Worm (Caenorhabditis elegans) whole organism, young adult: ENCODE results near the gene tbb-2.

Experiments used
- B0336.3 ChIP-seq: fragments of 200-800 bp; sonication (Bioruptor generic); IDR thresholded peaks from 2 replicates; pipeline ENCODE4 v1.3.6; 2022; ENCODE audit warnings: missing genetic modification characterization, missing compliant biosample characterization
- C17E4.6 ChIP-seq: fragments of 200-800 bp; sonication (Bioruptor generic); IDR thresholded peaks from 2 replicates; pipeline ENCODE4 v1.3.6; 2022; ENCODE audit warnings: missing genetic modification reagents, missing genetic modification characterization, missing compliant biosample characterization
- D2030.7 ChIP-seq: fragments of 200-800 bp; sonication (Bioruptor generic); IDR thresholded peaks from 2 replicates; pipeline ENCODE4 v1.3.6; 2022; ENCODE audit warnings: missing genetic modification reagents, missing genetic modification characterization, missing compliant biosample characterization
- F23B12.7 ChIP-seq: sonication (generic microtip); optimal IDR thresholded peaks from 2 replicates; lab custom pipeline; 2017; ENCODE audit warnings: missing genetic modification characterization, mild to moderate bottlenecking, missing compliant biosample characterization, antibody characterized with exemption, moderate library complexity; ENCODE audit not compliant: insufficient read depth
- F33H1.4 ChIP-seq: fragments of 200-800 bp; sonication (Bioruptor generic); IDR thresholded peaks from 2 replicates; pipeline ENCODE4 v1.3.6; 2022; ENCODE audit warnings: missing genetic modification reagents, missing genetic modification characterization, missing compliant biosample characterization
- T07F8.4 ChIP-seq: sonication (generic microtip); optimal IDR thresholded peaks from 2 replicates; lab custom pipeline; 2016; ENCODE audit warnings: mild to moderate bottlenecking, missing genetic modification characterization, moderate library complexity, missing compliant biosample characterization
- Y53F4B.3 ChIP-seq: fragments of 200-800 bp; sonication (Bioruptor generic); IDR thresholded peaks from 2 replicates; pipeline ENCODE4 v1.3.6; 2022; ENCODE audit warnings: missing genetic modification reagents, missing genetic modification characterization, missing compliant biosample characterization
- Y53G8AR.9 ChIP-seq: fragments of 200-800 bp; sonication (Bioruptor generic); conservative IDR thresholded peaks from 2 replicates; pipeline ENCODE4 v1.3.6; 2022; ENCODE audit warnings: missing genetic modification reagents, missing genetic modification characterization, missing compliant biosample characterization
- Y79H2A.3 ChIP-seq: fragments of 200-800 bp; sonication (Bioruptor generic); conservative IDR thresholded peaks from 2 replicates; pipeline ENCODE4 v1.3.6; 2022; ENCODE audit warnings: missing genetic modification reagents, missing genetic modification characterization, missing compliant biosample characterization
- Y95B8A.8 ChIP-seq: fragments of 200-800 bp; sonication (Bioruptor generic); IDR thresholded peaks from 2 replicates; pipeline ENCODE4 v1.3.6; 2022; ENCODE audit warnings: missing genetic modification reagents, missing genetic modification characterization, missing compliant biosample characterization
- athp-1 ChIP-seq: sonication (generic microtip); optimal IDR thresholded peaks from 2 replicates; lab custom pipeline; 2017; ENCODE audit warnings: mild to moderate bottlenecking, missing genetic modification characterization, missing compliant biosample characterization
- attf-3 ChIP-seq: fragments of 200-800 bp; sonication (Bioruptor generic); conservative IDR thresholded peaks from 2 replicates; pipeline ENCODE4 v1.3.6; 2022; ENCODE audit warnings: missing genetic modification reagents, missing genetic modification characterization, missing compliant biosample characterization
- attf-5 ChIP-seq: fragments of 200-800 bp; sonication (Bioruptor generic); optimal IDR thresholded peaks from 2 replicates; lab custom pipeline; 2018; ENCODE audit warnings: mild to moderate bottlenecking, missing genetic modification characterization, missing compliant biosample characterization
- bed-1 ChIP-seq: fragments of 200-800 bp; sonication (Bioruptor generic); IDR thresholded peaks from 2 replicates; pipeline ENCODE4 v1.3.6; 2022; ENCODE audit warnings: missing genetic modification reagents, missing genetic modification characterization, missing compliant biosample characterization
- cebp-1 ChIP-seq, 2 experiments: fragments of 200-800 bp in 1 of 2; sonication (Bioruptor generic) in 1 of 2; sonication (generic microtip) in 1 of 2; IDR thresholded peaks in 1 of 2; optimal IDR thresholded peaks in 1 of 2; 2 replicates each; pipeline versions ENCODE4 v1.3.6 to Lab custom; 2017 to 2022; ENCODE audit warnings: missing compliant biosample characterization in 2 of 2, missing genetic modification characterization in 2 of 2, mild to moderate bottlenecking in 1 of 2, missing genetic modification reagents in 1 of 2, moderate library complexity in 1 of 2
- ceh-58 ChIP-seq: fragments of 200-800 bp; sonication (Bioruptor generic); IDR thresholded peaks from 2 replicates; pipeline ENCODE4 v1.3.6; 2022; ENCODE audit warnings: missing genetic modification characterization, missing compliant biosample characterization
- chd-7 ChIP-seq: sonication (generic microtip); optimal IDR thresholded peaks from 2 replicates; lab custom pipeline; 2016; ENCODE audit warnings: mild to moderate bottlenecking, missing genetic modification characterization, moderate library complexity, missing compliant biosample characterization
- die-1 ChIP-seq: sonication (generic microtip); optimal IDR thresholded peaks from 2 replicates; lab custom pipeline; 2016; ENCODE audit warnings: missing genotype, mild to moderate bottlenecking, missing genetic modification characterization, missing compliant biosample characterization
- dpff-1 ChIP-seq: sonication (generic microtip); optimal IDR thresholded peaks from 2 replicates; lab custom pipeline; 2017; ENCODE audit warnings: mild to moderate bottlenecking, missing genetic modification characterization, missing compliant biosample characterization
- egl-44 ChIP-seq: fragments of 200-800 bp; sonication (Bioruptor generic); IDR thresholded peaks from 2 replicates; pipeline ENCODE4 v1.3.6; 2022; ENCODE audit warnings: missing genetic modification reagents, missing genetic modification characterization, missing compliant biosample characterization
- egrh-3 ChIP-seq: fragments of 200-800 bp; sonication (Bioruptor generic); IDR thresholded peaks from 2 replicates; pipeline ENCODE4 v1.3.6; 2022; ENCODE audit warnings: missing genetic modification reagents, missing genetic modification characterization, missing compliant biosample characterization
- fkh-3 ChIP-seq: sonication (generic microtip); optimal IDR thresholded peaks from 2 replicates; lab custom pipeline; 2016; ENCODE audit warnings: mild to moderate bottlenecking, missing genetic modification characterization, missing compliant biosample characterization
- gei-17 ChIP-seq: fragments of 200-800 bp; sonication (Bioruptor generic); optimal IDR thresholded peaks from 2 replicates; lab custom pipeline; 2018; ENCODE audit warnings: mild to moderate bottlenecking, missing genetic modification characterization, missing compliant biosample characterization
- lin-40 ChIP-seq: sonication (generic microtip); optimal IDR thresholded peaks from 2 replicates; lab custom pipeline; 2016; ENCODE audit warnings: missing genetic modification characterization, mild to moderate bottlenecking, missing compliant biosample characterization, missing genotype, missing genetic modification reagents
- lsl-1 ChIP-seq: fragments of 200-800 bp; sonication (Bioruptor generic); optimal IDR thresholded peaks from 2 replicates; lab custom pipeline; 2018; ENCODE audit warnings: mild to moderate bottlenecking, missing genetic modification characterization, moderate library complexity, missing compliant biosample characterization
- lsy-27 ChIP-seq: sonication (generic microtip); optimal IDR thresholded peaks from 2 replicates; lab custom pipeline; 2017; ENCODE audit warnings: missing genetic modification characterization, mild to moderate bottlenecking, missing compliant biosample characterization, antibody characterized with exemption, missing genotype, borderline replicate concordance; ENCODE audit not compliant: insufficient read depth
- madf-3 ChIP-seq: fragments of 200-800 bp; sonication (Bioruptor generic); IDR thresholded peaks from 2 replicates; pipeline ENCODE4 v1.3.6; 2022; ENCODE audit warnings: missing genetic modification reagents, missing genetic modification characterization, missing compliant biosample characterization
- mel-28 ChIP-seq: sonication (generic microtip); optimal IDR thresholded peaks from 2 replicates; lab custom pipeline; 2016; ENCODE audit warnings: borderline replicate concordance, mild to moderate bottlenecking, missing genetic modification characterization, missing compliant biosample characterization
- mxl-1 ChIP-seq: sonication (generic microtip); optimal IDR thresholded peaks from 2 replicates; lab custom pipeline; 2016; ENCODE audit warnings: missing genetic modification characterization, missing compliant biosample characterization
- nfya-2 ChIP-seq: fragments of 200-800 bp; sonication (Bioruptor generic); IDR thresholded peaks from 2 replicates; pipeline ENCODE4 v1.3.6; 2022; ENCODE audit warnings: missing genetic modification reagents, missing genetic modification characterization, missing compliant biosample characterization
- nhr-179 ChIP-seq: sonication (generic microtip); optimal IDR thresholded peaks from 2 replicates; lab custom pipeline; 2016; ENCODE audit warnings: mild to moderate bottlenecking, missing genetic modification characterization, missing compliant biosample characterization
- nhr-80 ChIP-seq: sonication (generic microtip); optimal IDR thresholded peaks from 2 replicates; lab custom pipeline; 2016; ENCODE audit warnings: missing genetic modification characterization, missing compliant biosample characterization
- pbrm-1 ChIP-seq: fragments of 200-800 bp; sonication (Bioruptor generic); IDR thresholded peaks from 2 replicates; pipeline ENCODE4 v1.3.6; 2022; ENCODE audit warnings: missing genetic modification reagents, missing genetic modification characterization, missing compliant biosample characterization
- pha-4 ChIP-seq: fragments of 150-350 bp; sonication (generic microtip); optimal IDR thresholded peaks from 2 replicates; lab custom pipeline; 2014; ENCODE audit warnings: missing biosample characterization, missing genetic modification reagents, missing genetic modification characterization
- repo-1 ChIP-seq: sonication (generic microtip); optimal IDR thresholded peaks from 2 replicates; lab custom pipeline; 2017; ENCODE audit warnings: mild to moderate bottlenecking, missing genetic modification characterization, missing compliant biosample characterization
- rpc-1 ChIP-seq, 2 experiments: fragments of 150-350 bp in 1 of 2; sonication (generic microtip) in 1 of 2; optimal IDR thresholded peaks; 2 replicates each; lab custom pipeline; 2014 to 2018; ENCODE audit warnings: missing biosample characterization in 1 of 2, missing genetic modification characterization in 1 of 2, missing genetic modification reagents in 1 of 2, missing genotype in 1 of 2
- sea-2 ChIP-seq: fragments of 200-800 bp; sonication (Bioruptor generic); IDR thresholded peaks from 2 replicates; pipeline ENCODE4 v1.3.6; 2022; ENCODE audit warnings: missing genetic modification characterization, missing compliant biosample characterization
- snpc-1.3 ChIP-seq: sonication (generic microtip); optimal IDR thresholded peaks from 2 replicates; lab custom pipeline; 2017; ENCODE audit warnings: missing genetic modification characterization, mild to moderate bottlenecking, missing compliant biosample characterization, antibody characterized with exemption, moderate library complexity, missing genotype, missing genetic modification reagents; ENCODE audit not compliant: insufficient read depth
- snpc-4 ChIP-seq, 5 experiments: fragments of 150-350 bp in 1 of 5; sonication (generic microtip) in 4 of 5; optimal IDR thresholded peaks; 2 replicates each; lab custom pipeline; 2014 to 2018; ENCODE audit warnings: missing genetic modification characterization in 5 of 5, missing biosample characterization in 3 of 5, antibody characterized with exemption in 2 of 5, mild to moderate bottlenecking in 2 of 5, missing compliant biosample characterization in 2 of 5, missing genotype in 2 of 5, moderate library complexity in 2 of 5, missing genetic modification reagents in 1 of 5
- sptf-2 ChIP-seq: fragments of 200-800 bp; sonication (Bioruptor generic); optimal IDR thresholded peaks from 2 replicates; lab custom pipeline; 2018; ENCODE audit warnings: mild to moderate bottlenecking, missing genetic modification characterization, missing compliant biosample characterization
- tlf-1 ChIP-seq: fragments of 200-800 bp; sonication (Bioruptor generic); optimal IDR thresholded peaks from 2 replicates; lab custom pipeline; 2018; ENCODE audit warnings: mild to moderate bottlenecking, missing genetic modification characterization, missing compliant biosample characterization
- unc-130 ChIP-seq: sonication (generic microtip); optimal IDR thresholded peaks from 2 replicates; lab custom pipeline; 2016; ENCODE audit warnings: missing genetic modification reagents, missing genetic modification characterization, missing compliant biosample characterization
- xnd-1 ChIP-seq: sonication (generic microtip); optimal IDR thresholded peaks from 2 replicates; lab custom pipeline; 2016; ENCODE audit warnings: missing genotype, missing genetic modification reagents, missing genetic modification characterization, missing compliant biosample characterization
- ztf-18 ChIP-seq: sonication (generic microtip); optimal IDR thresholded peaks from 2 replicates; lab custom pipeline; 2016; ENCODE audit warnings: missing genotype, mild to moderate bottlenecking, missing genetic modification characterization, missing compliant biosample characterization
- ztf-22 ChIP-seq: fragments of 200-800 bp; sonication (Bioruptor generic); optimal IDR thresholded peaks from 2 replicates; lab custom pipeline; 2018; ENCODE audit warnings: mild to moderate bottlenecking, missing genetic modification characterization, moderate library complexity, missing compliant biosample characterization
- ztf-25 ChIP-seq: fragments of 200-800 bp; sonication (Bioruptor generic); IDR thresholded peaks from 2 replicates; pipeline ENCODE4 v1.3.6; 2022; ENCODE audit warnings: missing genetic modification reagents, missing genetic modification characterization, missing compliant biosample characterization

The tbb-2 gene

DNA sequence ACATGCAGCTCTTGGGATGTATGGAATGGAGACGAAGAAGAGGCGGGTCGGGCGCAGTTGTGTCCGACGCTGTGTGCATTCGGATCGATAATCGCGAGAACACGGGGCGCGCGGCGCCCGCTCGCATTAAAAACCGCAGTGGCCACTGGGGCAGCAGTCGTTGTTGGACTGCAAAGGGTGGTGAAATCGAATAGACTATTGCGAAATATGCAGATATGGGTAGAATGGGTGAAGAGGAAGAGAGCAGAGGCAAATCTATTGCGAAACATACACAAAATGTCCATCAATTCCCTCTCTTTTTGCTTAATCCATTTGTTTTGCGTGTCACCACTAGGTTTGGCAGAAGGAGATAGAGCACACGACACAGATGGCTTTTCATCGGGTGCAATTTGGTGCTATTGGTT lies 670 bp upstream of the tbb-2 start (continued):
- TF ChIP-seq F23B12.7 (tag; lab: Kevin White, UChicago) (no peak), repo-1 (tag; lab: Kevin White, UChicago) (peak; percentile 8), madf-3 (GFP tag; lab: Robert Waterston, UW) (no peak), ceh-58 (GFP tag; lab: Robert Waterston, UW) (no peak), Y53F4B.3 (GFP tag; lab: Robert Waterston, UW) (no peak), D2030.7 (GFP tag; lab: Robert Waterston, UW) (no peak), unc-130 (no peak), egrh-3 (no peak), die-1 (tag; lab: Kevin White, UChicago) (no peak), lsy-27 (tag; lab: Kevin White, UChicago) (no peak), lsl-1 (GFP tag; lab: Kevin White, UChicago) (no peak), dpff-1 (tag; lab: Kevin White, UChicago) (no peak), Y79H2A.3 (no peak), gei-17 (no peak), B0336.3 (GFP tag; lab: Robert Waterston, UW) (no peak), nhr-80 (tag; lab: Kevin White, UChicago) (no peak), egl-44 (GFP tag; lab: Robert Waterston, UW) (no peak), attf-5 (peak; percentile 86), sptf-2 (GFP tag; lab: Kevin White, UChicago) (no peak), cebp-1 (GFP tag; IDR thresholded peaks at IDR 0.05; lab: Robert Waterston, UW) (peak; percentile 99), cebp-1 (tag; optimal IDR thresholded peaks at IDR 0.05; lab: Kevin White, UChicago) (peak; percentile 100), snpc-1.3 (tag; lab: Kevin White, UChicago) (no peak), nfya-2 (no peak), C17E4.6 (GFP tag; lab: Robert Waterston, UW) (no peak), mel-28 (tag; lab: Kevin White, UChicago) (no peak), Y53G8AR.9 (no peak), fkh-3 (tag; lab: Kevin White, UChicago) (no peak), tlf-1 (GFP tag; lab: Kevin White, UChicago) (no peak), T07F8.4 (tag; lab: Kevin White, UChicago) (no peak), pha-4 (tag; lab: Kevin White, UChicago) (no peak), attf-3 (no peak), F33H1.4 (GFP tag; lab: Robert Waterston, UW) (no peak)

DNA sequence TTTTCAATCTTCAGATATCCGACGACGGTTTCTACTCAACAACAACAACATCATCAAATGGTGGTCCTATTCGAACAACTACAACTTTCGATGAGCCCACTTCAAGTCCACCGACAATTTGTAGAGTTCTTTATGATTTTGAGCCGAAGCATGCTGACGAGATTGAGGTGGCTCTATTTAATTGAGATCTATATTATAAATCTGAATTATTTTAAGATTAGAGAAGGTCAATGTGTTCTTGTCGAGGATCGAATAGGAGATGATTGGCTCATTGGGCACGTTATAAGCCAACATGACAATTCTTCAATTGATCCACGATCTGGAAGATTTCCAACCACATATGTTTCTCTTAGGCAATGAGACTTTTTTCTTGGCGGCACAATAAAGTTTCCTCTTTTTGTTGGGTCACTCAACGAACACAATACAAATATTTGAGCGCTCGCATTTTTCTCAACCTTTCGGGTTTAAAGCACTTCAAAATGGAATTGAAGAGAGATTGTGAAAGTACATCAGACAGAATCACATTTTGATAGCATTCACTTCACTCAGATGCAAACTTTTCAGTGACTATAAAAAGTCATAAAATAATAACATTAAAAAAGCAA lies 1.9 kb downstream of the tbb-2 start:
- TF ChIP-seq pbrm-1 (peak; percentile 63), egl-44 (GFP tag; lab: Robert Waterston, UW) (peak; percentile 63), ztf-25 (GFP tag; lab: Robert Waterston, UW) (no peak), nfya-2 (0 out of 2 replicates have a peak, but pooled peaks have one; percentile 69), ztf-22 (GFP tag; lab: Kevin White, UChicago) (no peak), gei-17 (no peak), snpc-4 (GFP tag; optimal IDR thresholded peaks at IDR 0.05; lab: Kevin White, UChicago) (peak; percentile 57), snpc-4 (tag; optimal IDR thresholded peaks at IDR 0.05; lab: Kevin White, UChicago) (peak in 1 of 4 experiments; percentile 46), rpc-1 (optimal IDR thresholded peaks at IDR 0.05; lab: Kevin White, UChicago) (no peak), rpc-1 (tag; optimal IDR thresholded peaks at IDR 0.05; lab: Kevin White, UChicago) (peak; percentile 2), bed-1 (0 out of 2 replicates have a peak, but pooled peaks have one; percentile 63), chd-7 (tag; lab: Kevin White, UChicago) (peak; percentile 83), B0336.3 (GFP tag; lab: Robert Waterston, UW) (peak; percentile 93), xnd-1 (tag; lab: Kevin White, UChicago) (peak; percentile 49), Y95B8A.8 (peak; percentile 86), lin-40 (tag; lab: Kevin White, UChicago) (peak; percentile 54), athp-1 (tag; lab: Kevin White, UChicago) (peak; percentile 79), ztf-18 (peak; percentile 64), mxl-1 (tag; lab: Kevin White, UChicago) (no peak), nhr-179 (tag; lab: Kevin White, UChicago) (no peak), sea-2 (GFP tag; lab: Robert Waterston, UW) (no peak)
